Worm (Caenorhabditis elegans): ENCODE measurements around the gene C05G5.7.

DNA sequence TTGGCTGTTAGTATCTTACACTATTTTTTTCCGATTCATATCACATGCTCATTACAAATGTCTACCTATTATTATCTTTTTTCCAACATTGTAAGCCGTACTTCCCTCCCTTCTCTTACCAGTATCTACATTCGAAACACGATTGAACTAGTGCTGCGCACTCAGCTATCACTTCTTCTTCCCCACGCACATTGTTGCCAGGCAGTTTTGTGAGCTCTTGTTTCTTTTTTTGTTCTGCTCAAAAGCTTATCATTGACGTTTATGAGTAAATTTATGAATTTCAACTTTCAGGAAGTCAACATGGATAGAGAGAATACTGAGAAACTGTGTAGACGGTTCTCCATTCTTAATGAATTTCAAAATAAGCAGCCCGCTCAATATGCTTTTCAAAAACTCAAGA, 22.5 kb downstream of the C05G5.7 start, which contains the start of gene F33C8.2:
- no peak for TF ChIP-seq ceh-18 (tag; optimal IDR thresholded peaks at IDR 0.05)
- no peak for TF ChIP-seq zip-5 (tag; optimal IDR thresholded peaks at IDR 0.05)
- no peak for TF ChIP-seq madf-2 (tag; optimal IDR thresholded peaks at IDR 0.05)

Data from whole organism, late embryonic.